Worm (Caenorhabditis elegans) whole organism, mixed stage, embryonic: ENCODE measurements around the gene W08E12.9.

Source experiments
- M03D4.4 ChIP-seq: sonication (generic microtip); optimal IDR thresholded peaks from 2 replicates; lab custom pipeline; 2017; ENCODE audit warnings: mild to moderate bottlenecking, missing genetic modification characterization, missing compliant biosample characterization
- ceh-83 ChIP-seq: fragments of 200-800 bp; sonication (Bioruptor generic); optimal IDR thresholded peaks from 2 replicates; lab custom pipeline; 2018; ENCODE audit warnings: mild to moderate bottlenecking, missing genetic modification characterization, missing compliant biosample characterization
- ces-1 ChIP-seq: fragments of 150-350 bp; optimal IDR thresholded peaks from 2 replicates; lab custom pipeline; 2014; ENCODE audit warnings: missing biosample characterization, missing genetic modification reagents, missing genetic modification characterization
- mab-5 ChIP-seq: fragments of 150-350 bp; optimal IDR thresholded peaks from 2 replicates; lab custom pipeline; 2014; ENCODE audit warnings: missing biosample characterization, missing genetic modification characterization
- mep-1 ChIP-seq: fragments of 150-350 bp; optimal IDR thresholded peaks from 2 replicates; lab custom pipeline; 2017; ENCODE audit warnings: missing biosample characterization, missing genetic modification reagents, missing genetic modification characterization, inconsistent platforms
- nhr-237 ChIP-seq: fragments of 150-350 bp; optimal IDR thresholded peaks from 2 replicates; lab custom pipeline; 2014; ENCODE audit warnings: missing biosample characterization, missing genetic modification characterization
- snpc-4 ChIP-seq: fragments of 150-350 bp; optimal IDR thresholded peaks from 2 replicates; lab custom pipeline; 2014; ENCODE audit warnings: missing biosample characterization, missing genetic modification characterization
- tbx-8 ChIP-seq: fragments of 200-800 bp; sonication (Bioruptor generic); optimal IDR thresholded peaks from 2 replicates; lab custom pipeline; 2018; ENCODE audit warnings: mild to moderate bottlenecking, missing genetic modification characterization, moderate library complexity, missing compliant biosample characterization
- unc-62 ChIP-seq: fragments of 150-350 bp; optimal IDR thresholded peaks from 2 replicates; lab custom pipeline; 2014; ENCODE audit warnings: missing biosample characterization, missing genetic modification reagents, missing genetic modification characterization

DNA sequence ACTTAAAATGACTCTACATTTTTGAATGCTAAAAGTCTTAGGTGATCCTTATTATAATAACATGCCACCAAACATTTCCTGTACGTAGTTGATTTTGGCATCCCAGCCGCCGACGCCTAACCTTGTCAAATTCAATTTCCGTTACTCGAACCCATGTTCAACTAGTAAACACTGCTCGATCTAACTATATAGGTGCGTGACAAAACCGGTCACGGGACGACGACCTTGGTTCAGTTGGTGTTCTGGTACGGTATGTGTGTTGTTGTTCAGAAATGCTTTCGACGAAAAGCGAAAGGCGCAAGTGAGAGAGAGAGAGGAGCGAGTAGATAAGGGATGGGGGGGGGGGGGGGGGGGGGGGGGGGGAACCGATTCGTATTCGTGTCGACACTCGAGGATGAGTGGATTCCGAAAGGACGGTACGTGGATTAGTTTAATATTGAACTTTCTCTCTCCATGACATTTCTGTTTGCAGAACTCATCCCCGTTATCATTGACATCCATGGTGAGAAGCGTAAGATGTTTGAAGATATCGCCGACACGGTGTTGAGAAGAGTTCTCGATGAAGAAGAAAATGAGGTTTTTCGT lies 15.3 kb downstream of the W08E12.9 start, which contains the start of gene W08E12.8:
- TF ChIP-seq mab-5 (tag; lab: Kevin White, UChicago): no peak
- no peak for TF ChIP-seq unc-62 (GFP tag; lab: Kevin White, UChicago)
- no peak for TF ChIP-seq nhr-237 (tag; lab: Kevin White, UChicago)
- TF ChIP-seq M03D4.4: no peak
- TF ChIP-seq mep-1 (tag; lab: Kevin White, UChicago): no peak
- no peak for TF ChIP-seq tbx-8
- TF ChIP-seq snpc-4 (tag; lab: Kevin White, UChicago): no peak
- TF ChIP-seq ceh-83 (GFP tag; lab: Kevin White, UChicago): no peak
- no peak for TF ChIP-seq ces-1 (GFP tag; lab: Kevin White, UChicago)
